Worm (Caenorhabditis elegans) whole organism, L1 larva: ENCODE data around the gene Y53F4B.23.

Experiments used
- mdl-1 ChIP-seq, 2 experiments: fragments of 150-350 bp; optimal IDR thresholded peaks; 2 replicates each; lab custom pipeline; 2014 to 2017; ENCODE audit warnings: missing biosample characterization in 2 of 2, missing genetic modification characterization in 2 of 2, inconsistent platforms in 1 of 2
- mef-2 ChIP-seq: fragments of 150-350 bp; optimal IDR thresholded peaks from 2 replicates; lab custom pipeline; 2014; ENCODE audit warnings: missing biosample characterization, missing genetic modification characterization
- nhr-12 ChIP-seq: sonication (generic microtip); optimal IDR thresholded peaks from 2 replicates; lab custom pipeline; 2017; ENCODE audit warnings: missing biosample characterization, missing genetic modification characterization
- tbx-2 ChIP-seq: sonication (generic microtip); optimal IDR thresholded peaks from 2 replicates; lab custom pipeline; 2016; ENCODE audit warnings: missing genetic modification characterization, missing compliant biosample characterization
- xbp-1 ChIP-seq: sonication (generic microtip); optimal IDR thresholded peaks from 2 replicates; lab custom pipeline; 2016; ENCODE audit warnings: missing genetic modification characterization, missing compliant biosample characterization
- ztf-11 ChIP-seq, 2 experiments: sonication (generic microtip); optimal IDR thresholded peaks; 2 replicates each; lab custom pipeline; 2016 to 2017; ENCODE audit warnings: missing genetic modification characterization in 2 of 2, missing biosample characterization in 1 of 2, missing compliant biosample characterization in 1 of 2

- TF ChIP-seq nhr-12 (tag; lab: Kevin White, UChicago) (no peak), mdl-1 (tag; optimal IDR thresholded peaks at IDR 0.05; lab: Kevin White, UChicago) (no peak), ztf-11 (tag; optimal IDR thresholded peaks at IDR 0.05; lab: Kevin White, UChicago) (no peak), xbp-1 (no peak), tbx-2 (tag; lab: Kevin White, UChicago) (no peak), mef-2 (no peak)
Observed at ce11 chrII:15130512-15130911, 6.2 kb downstream of the Y53F4B.23 start, which contains the start of gene Y53F4B.62.
